Worm (Caenorhabditis elegans) whole organism, L4 larva: ENCODE data around the gene fbxa-28.

Source experiments
- F10B5.3 ChIP-seq: sonication (generic microtip); optimal IDR thresholded peaks from 2 replicates; lab custom pipeline; 2016; ENCODE audit warnings: mild to moderate bottlenecking, missing genetic modification characterization, missing compliant biosample characterization
- F37D6.2 ChIP-seq: sonication (generic microtip); optimal IDR thresholded peaks from 2 replicates; lab custom pipeline; 2016; ENCODE audit warnings: mild to moderate bottlenecking, missing genetic modification characterization, missing compliant biosample characterization
- F49E8.2 ChIP-seq: sonication (generic microtip); optimal IDR thresholded peaks from 2 replicates; lab custom pipeline; 2016; ENCODE audit warnings: missing compliant biosample characterization, mild to moderate bottlenecking, missing genetic modification characterization, borderline replicate concordance
- T20F7.1 ChIP-seq: fragments of 200-800 bp; sonication (Bioruptor generic); optimal IDR thresholded peaks from 2 replicates; lab custom pipeline; 2018; ENCODE audit warnings: mild to moderate bottlenecking, missing genetic modification characterization, missing compliant biosample characterization
- T26A8.4 ChIP-seq: fragments of 200-800 bp; sonication (Bioruptor generic); IDR thresholded peaks from 2 replicates; pipeline ENCODE4 v1.3.6; 2022; ENCODE audit warnings: missing genetic modification characterization, missing compliant biosample characterization
- Y48G9A.11 ChIP-seq: fragments of 200-800 bp; sonication (Bioruptor generic); IDR thresholded peaks from 2 replicates; pipeline ENCODE4 v1.3.6; 2022; ENCODE audit warnings: missing genetic modification reagents, missing genetic modification characterization, missing compliant biosample characterization
- Y75B8A.6 ChIP-seq: fragments of 200-800 bp; sonication (Bioruptor generic); IDR thresholded peaks from 2 replicates; pipeline ENCODE4 v1.3.6; 2022; ENCODE audit warnings: missing genetic modification reagents, missing genetic modification characterization, missing compliant biosample characterization
- ama-1 ChIP-seq: fragments of 150-350 bp; optimal IDR thresholded peaks from 2 replicates; lab custom pipeline; 2014; ENCODE audit warnings: inconsistent platforms, mixed read lengths
- arid-1 ChIP-seq: fragments of 200-800 bp; sonication (Bioruptor generic); conservative IDR thresholded peaks from 2 replicates; pipeline ENCODE4 v1.3.6; 2022; ENCODE audit warnings: missing genetic modification reagents, missing genetic modification characterization, missing compliant biosample characterization
- ceh-28 ChIP-seq: fragments of 150-350 bp; optimal IDR thresholded peaks from 2 replicates; lab custom pipeline; 2014; ENCODE audit warnings: missing biosample characterization, missing genetic modification reagents, missing genetic modification characterization
- ceh-44 ChIP-seq: fragments of 200-800 bp; sonication (Bioruptor generic); IDR thresholded peaks from 2 replicates; pipeline ENCODE4 v1.3.6; 2022; ENCODE audit warnings: missing genetic modification reagents, missing genetic modification characterization, missing compliant biosample characterization
- ces-1 ChIP-seq: fragments of 150-350 bp; sonication (generic microtip); optimal IDR thresholded peaks from 4 replicates; lab custom pipeline; 2014; ENCODE audit warnings: missing biosample characterization, missing genetic modification reagents, missing genetic modification characterization
- ctbp-1 ChIP-seq: fragments of 200-800 bp; sonication (Bioruptor generic); IDR thresholded peaks from 2 replicates; pipeline ENCODE4 v1.3.6; 2022; ENCODE audit warnings: missing genetic modification reagents, missing genetic modification characterization, missing compliant biosample characterization
- daf-12 ChIP-seq: fragments of 150-350 bp; optimal IDR thresholded peaks from 2 replicates; lab custom pipeline; 2014; ENCODE audit warnings: missing biosample characterization, missing genetic modification reagents, missing genetic modification characterization
- daf-19 ChIP-seq: fragments of 200-800 bp; sonication (Bioruptor generic); conservative IDR thresholded peaks from 2 replicates; pipeline ENCODE4 v1.3.6; 2022; ENCODE audit warnings: missing genetic modification characterization, missing compliant biosample characterization
- dmd-6 ChIP-seq: fragments of 200-800 bp; sonication (Bioruptor generic); IDR thresholded peaks from 2 replicates; pipeline ENCODE4 v1.3.6; 2022; ENCODE audit warnings: missing genetic modification reagents, missing genetic modification characterization, missing compliant biosample characterization
- dmd-8 ChIP-seq: fragments of 200-800 bp; sonication (Bioruptor generic); IDR thresholded peaks from 2 replicates; pipeline ENCODE4 v1.3.6; 2022; ENCODE audit warnings: missing genetic modification characterization, missing compliant biosample characterization
- fkh-10 ChIP-seq: fragments of 150-350 bp; optimal IDR thresholded peaks from 2 replicates; lab custom pipeline; 2014; ENCODE audit warnings: missing biosample characterization, missing genetic modification reagents, missing genetic modification characterization
- fos-1 ChIP-seq: fragments of 150-350 bp; optimal IDR thresholded peaks from 2 replicates; lab custom pipeline; 2014; ENCODE audit warnings: missing biosample characterization, missing genetic modification characterization
- gei-8 ChIP-seq: fragments of 200-800 bp; sonication (Bioruptor generic); optimal IDR thresholded peaks from 2 replicates; lab custom pipeline; 2018; ENCODE audit warnings: mild to moderate bottlenecking, missing genetic modification characterization, missing compliant biosample characterization
- hif-1 ChIP-seq, 2 experiments: sonication (generic microtip); optimal IDR thresholded peaks; 2 replicates each; lab custom pipeline; 2016 to 2017; ENCODE audit warnings: missing compliant biosample characterization in 2 of 2, missing genetic modification characterization in 2 of 2, missing genetic modification reagents in 2 of 2, missing genotype in 2 of 2, mild to moderate bottlenecking in 1 of 2
- jun-1 ChIP-seq: fragments of 150-350 bp; optimal IDR thresholded peaks from 2 replicates; lab custom pipeline; 2014; ENCODE audit warnings: missing biosample characterization, missing genetic modification reagents, missing genetic modification characterization
- lin-1 ChIP-seq: fragments of 200-800 bp; sonication (Bioruptor generic); IDR thresholded peaks from 2 replicates; pipeline ENCODE4 v1.3.6; 2022; ENCODE audit warnings: missing genetic modification reagents, missing genetic modification characterization, missing compliant biosample characterization
- lsy-2 ChIP-seq, 2 experiments: fragments of 150-350 bp in 1 of 2; sonication (generic microtip) in 1 of 2; optimal IDR thresholded peaks; 2 replicates each; lab custom pipeline; 2014 to 2017; ENCODE audit warnings: missing biosample characterization in 2 of 2, missing genetic modification characterization in 2 of 2
- madf-9 ChIP-seq: fragments of 200-800 bp; sonication (Bioruptor generic); conservative IDR thresholded peaks from 2 replicates; pipeline ENCODE4 v1.3.6; 2022; ENCODE audit warnings: missing genetic modification reagents, missing genetic modification characterization, missing compliant biosample characterization
- nhr-11 ChIP-seq: fragments of 150-350 bp; optimal IDR thresholded peaks from 2 replicates; lab custom pipeline; 2014; ENCODE audit warnings: missing biosample characterization, missing genetic modification characterization
- nhr-111 ChIP-seq: fragments of 200-800 bp; sonication (Bioruptor generic); optimal IDR thresholded peaks from 2 replicates; lab custom pipeline; 2018; ENCODE audit warnings: mild to moderate bottlenecking, missing genetic modification characterization, missing compliant biosample characterization
- nhr-237 ChIP-seq: sonication (generic microtip); optimal IDR thresholded peaks from 2 replicates; lab custom pipeline; 2017; ENCODE audit warnings: missing biosample characterization, missing genetic modification characterization
- nhr-41 ChIP-seq: fragments of 200-800 bp; sonication (Bioruptor generic); IDR thresholded peaks from 2 replicates; pipeline ENCODE4 v1.3.6; 2022; ENCODE audit warnings: missing genetic modification reagents, missing genetic modification characterization, missing compliant biosample characterization
- nhr-76 ChIP-seq: fragments of 150-350 bp; optimal IDR thresholded peaks from 2 replicates; lab custom pipeline; 2014; ENCODE audit warnings: missing biosample characterization, missing genetic modification characterization
- pha-4 ChIP-seq, 2 experiments: fragments of 150-350 bp in 1 of 2; fragments of 200-800 bp in 1 of 2; sonication (Bioruptor generic) in 1 of 2; IDR thresholded peaks in 1 of 2; optimal IDR thresholded peaks in 1 of 2; 2 replicates each; pipeline versions ENCODE4 v1.3.6 to Lab custom; 2014 to 2022; ENCODE audit warnings: missing genetic modification characterization in 2 of 2, missing genetic modification reagents in 2 of 2, missing biosample characterization in 1 of 2, missing compliant biosample characterization in 1 of 2
- pqm-1 ChIP-seq: sonication (generic microtip); optimal IDR thresholded peaks from 2 replicates; lab custom pipeline; 2017; ENCODE audit warnings: missing biosample characterization, missing genetic modification characterization
- sdz-12 ChIP-seq: fragments of 200-800 bp; sonication (Bioruptor generic); optimal IDR thresholded peaks from 2 replicates; lab custom pipeline; 2018; ENCODE audit warnings: mild to moderate bottlenecking, missing genetic modification characterization, missing compliant biosample characterization
- tag-97 ChIP-seq: fragments of 200-800 bp; sonication (Bioruptor generic); IDR thresholded peaks from 2 replicates; pipeline ENCODE4 v1.3.6; 2022; ENCODE audit warnings: missing genetic modification characterization, missing compliant biosample characterization
- unc-39 ChIP-seq: sonication (generic microtip); optimal IDR thresholded peaks from 2 replicates; lab custom pipeline; 2017; ENCODE audit warnings: missing biosample characterization, missing genetic modification characterization
- unc-62 ChIP-seq, 3 experiments: fragments of 150-350 bp in 1 of 3; sonication (generic microtip); optimal IDR thresholded peaks in 2 of 3; peaks in 1 of 3; 1 replicate in 1 of 3; 2 replicates in 2 of 3; lab custom pipeline; 2014 to 2017; ENCODE audit warnings: missing biosample characterization in 3 of 3, missing genetic modification characterization in 3 of 3, missing genetic modification reagents in 3 of 3, missing genotype in 1 of 3
- vab-7 ChIP-seq: fragments of 200-800 bp; sonication (Bioruptor generic); IDR thresholded peaks from 2 replicates; pipeline ENCODE4 v1.3.6; 2022; ENCODE audit warnings: missing genetic modification reagents, missing genetic modification characterization, missing compliant biosample characterization
- zip-11 ChIP-seq: fragments of 200-800 bp; sonication (Bioruptor generic); IDR thresholded peaks from 2 replicates; pipeline ENCODE4 v1.3.6; 2022; ENCODE audit warnings: missing genetic modification characterization, missing compliant biosample characterization
- zip-2 ChIP-seq: fragments of 150-350 bp; optimal IDR thresholded peaks from 2 replicates; lab custom pipeline; 2014; ENCODE audit warnings: missing biosample characterization, missing genetic modification characterization

Gene fbxa-28

DNA sequence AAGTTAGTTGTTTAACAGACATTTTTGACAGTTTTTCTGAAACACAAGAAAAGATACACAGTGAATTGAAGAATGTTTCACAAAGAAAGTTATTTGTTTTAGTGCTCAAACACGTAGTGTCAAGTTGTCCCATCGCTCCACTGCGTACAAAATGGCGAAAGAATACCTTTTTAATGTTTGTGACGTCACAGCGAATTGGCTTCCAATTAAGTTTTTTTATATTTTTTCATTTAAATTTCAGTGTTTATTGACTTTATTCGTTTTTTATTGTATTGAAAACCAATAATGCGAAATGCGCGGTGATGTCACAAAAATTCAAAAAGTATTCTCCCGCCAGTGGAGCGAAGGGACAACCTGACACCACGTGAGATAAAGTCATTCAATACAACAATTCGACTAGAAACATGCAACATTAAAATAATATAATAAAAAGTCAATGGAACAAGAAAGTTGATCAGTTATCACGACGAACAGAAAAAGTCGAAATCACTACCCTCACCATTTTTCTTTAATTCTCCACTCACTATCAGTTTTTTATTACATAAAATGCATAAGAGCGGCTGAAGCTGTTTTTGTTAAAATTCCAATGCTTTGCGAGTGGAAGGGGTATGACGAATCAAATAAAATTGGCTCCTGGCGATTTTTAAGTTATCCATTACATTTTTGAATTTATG is 23.9 kb upstream of the fbxa-28 start, which contains the start of gene fbxa-29 (continued):
- TF ChIP-seq tag-97 (GFP tag; lab: Robert Waterston, UW) (no peak), T26A8.4 (GFP tag; lab: Robert Waterston, UW) (no peak), ceh-28 (tag; lab: Kevin White, UChicago) (no peak), nhr-237 (no peak), Y48G9A.11 (GFP tag; lab: Robert Waterston, UW) (no peak), dmd-8 (GFP tag; lab: Robert Waterston, UW) (no peak), pha-4 (GFP tag; IDR thresholded peaks at IDR 0.05; lab: Robert Waterston, UW) (no peak), pha-4 (tag; optimal IDR thresholded peaks at IDR 0.05; lab: Kevin White, UChicago) (no peak), zip-11 (no peak), pqm-1 (tag; lab: Kevin White, UChicago) (peak; percentile 61), lsy-2 (tag; optimal IDR thresholded peaks at IDR 0.05; lab: Kevin White, UChicago) (no peak), nhr-111 (GFP tag; lab: Kevin White, UChicago) (no peak), gei-8 (no peak), nhr-11 (tag; lab: Kevin White, UChicago) (no peak), T20F7.1 (GFP tag; lab: Kevin White, UChicago) (no peak), lin-1 (GFP tag; lab: Robert Waterston, UW) (no peak), ctbp-1 (GFP tag; lab: Robert Waterston, UW) (no peak), madf-9 (GFP tag; lab: Robert Waterston, UW) (no peak), dmd-6 (0 out of 2 replicates have a peak, but pooled peaks have one; percentile 10), F49E8.2 (tag; lab: Kevin White, UChicago) (no peak), jun-1 (tag; lab: Kevin White, UChicago) (no peak), sdz-12 (GFP tag; lab: Kevin White, UChicago) (no peak), ces-1 (GFP tag; lab: Kevin White, UChicago) (no peak), F37D6.2 (tag; lab: Kevin White, UChicago) (no peak), ama-1 (lab: Kevin White, UChicago) (no peak), fkh-10 (GFP tag; lab: Kevin White, UChicago) (no peak)

- TF ChIP-seq jun-1 (tag; lab: Kevin White, UChicago) (no peak), nhr-41 (GFP tag; lab: Robert Waterston, UW) (no peak), unc-62 (GFP tag; optimal IDR thresholded peaks at IDR 0.05 in 1 of 2; lab: Kevin White, UChicago) (no peak), unc-62 (tag; optimal IDR thresholded peaks at IDR 0.05; lab: Kevin White, UChicago) (no peak), nhr-76 (tag; lab: Kevin White, UChicago) (no peak), arid-1 (GFP tag; lab: Robert Waterston, UW) (no peak), daf-19 (no peak), ceh-28 (tag; lab: Kevin White, UChicago) (no peak), F10B5.3 (tag; lab: Kevin White, UChicago) (no peak), daf-12 (tag; lab: Kevin White, UChicago) (no peak), unc-39 (tag; lab: Kevin White, UChicago) (no peak), zip-2 (no peak), hif-1 (tag; optimal IDR thresholded peaks at IDR 0.05; lab: Kevin White, UChicago) (no peak), fos-1 (tag; lab: Kevin White, UChicago) (no peak), Y75B8A.6 (GFP tag; lab: Robert Waterston, UW) (no peak), vab-7 (no peak), ceh-44 (no peak)
These were observed 22.2 kb upstream of the fbxa-28 start, which contains the start of gene fbxa-30 for ce11 chrIII:1275513-1275912. Gene fbxa-30, minus strand, starts transcription at chrIII:1275613.
